Worm (Caenorhabditis elegans) whole organism, late embryonic: ENCODE data around the gene Y57G11C.20.

Source experiments
- C08G9.2 ChIP-seq: sonication (generic microtip); optimal IDR thresholded peaks from 2 replicates; lab custom pipeline; 2016; ENCODE audit warnings: mild to moderate bottlenecking, missing genetic modification characterization, moderate library complexity, missing compliant biosample characterization
- C38D4.7 ChIP-seq: fragments of 200-800 bp; sonication (Bioruptor generic); optimal IDR thresholded peaks from 2 replicates; lab custom pipeline; 2018; ENCODE audit warnings: mild to moderate bottlenecking, missing genetic modification characterization, moderate library complexity, missing compliant biosample characterization
- F13H6.1 ChIP-seq: sonication (generic microtip); optimal IDR thresholded peaks from 2 replicates; lab custom pipeline; 2016; ENCODE audit warnings: missing genetic modification characterization, missing compliant biosample characterization
- K02D7.2 ChIP-seq: sonication (generic microtip); optimal IDR thresholded peaks from 2 replicates; lab custom pipeline; 2017; ENCODE audit warnings: mild to moderate bottlenecking, missing genetic modification characterization, missing compliant biosample characterization
- Y22D7AL.16 ChIP-seq: sonication (generic microtip); optimal IDR thresholded peaks from 2 replicates; lab custom pipeline; 2016; ENCODE audit warnings: missing genetic modification characterization, missing compliant biosample characterization
- ahr-1 ChIP-seq: sonication (generic microtip); optimal IDR thresholded peaks from 2 replicates; lab custom pipeline; 2016; ENCODE audit warnings: missing genetic modification characterization, missing compliant biosample characterization
- ceh-19 ChIP-seq: fragments of 200-800 bp; sonication (Bioruptor generic); optimal IDR thresholded peaks from 2 replicates; lab custom pipeline; 2018; ENCODE audit warnings: mild to moderate bottlenecking, missing genetic modification characterization, missing compliant biosample characterization
- ceh-2 ChIP-seq: sonication (generic microtip); optimal IDR thresholded peaks from 2 replicates; lab custom pipeline; 2016; ENCODE audit warnings: missing genotype, missing genetic modification characterization, missing compliant biosample characterization
- ceh-22 ChIP-seq: sonication (generic microtip); optimal IDR thresholded peaks from 2 replicates; lab custom pipeline; 2017; ENCODE audit warnings: missing biosample characterization, missing genetic modification characterization
- ceh-24 ChIP-seq: sonication (generic microtip); optimal IDR thresholded peaks from 2 replicates; lab custom pipeline; 2016; ENCODE audit warnings: mild to moderate bottlenecking, missing genetic modification characterization, missing compliant biosample characterization
- ceh-30 ChIP-seq: fragments of 150-350 bp; optimal IDR thresholded peaks from 2 replicates; lab custom pipeline; 2014; ENCODE audit warnings: missing biosample characterization, missing genetic modification characterization
- ceh-34 ChIP-seq: sonication (generic microtip); optimal IDR thresholded peaks from 2 replicates; lab custom pipeline; 2016; ENCODE audit warnings: mild to moderate bottlenecking, missing genetic modification characterization, missing compliant biosample characterization
- ceh-6 ChIP-seq: fragments of 200-800 bp; sonication (Bioruptor generic); optimal IDR thresholded peaks from 2 replicates; lab custom pipeline; 2018; ENCODE audit warnings: mild to moderate bottlenecking, missing genetic modification characterization, missing compliant biosample characterization
- ceh-9 ChIP-seq: sonication (generic microtip); optimal IDR thresholded peaks from 2 replicates; lab custom pipeline; 2016; ENCODE audit warnings: mild to moderate bottlenecking, missing genetic modification characterization, inconsistent platforms, missing compliant biosample characterization
- dmd-4 ChIP-seq: sonication (generic microtip); optimal IDR thresholded peaks from 2 replicates; lab custom pipeline; 2016; ENCODE audit warnings: borderline replicate concordance, missing genetic modification characterization, missing compliant biosample characterization
- elt-2 ChIP-seq: sonication (generic microtip); optimal IDR thresholded peaks from 2 replicates; lab custom pipeline; 2016; ENCODE audit warnings: missing genetic modification reagents, missing genetic modification characterization, missing compliant biosample characterization
- elt-4 ChIP-seq: sonication (generic microtip); optimal IDR thresholded peaks from 2 replicates; lab custom pipeline; 2016; ENCODE audit warnings: missing genetic modification characterization, missing compliant biosample characterization
- ets-4 ChIP-seq: sonication (generic microtip); optimal IDR thresholded peaks from 2 replicates; lab custom pipeline; 2016; ENCODE audit warnings: missing genetic modification characterization, missing compliant biosample characterization
- eyg-1 ChIP-seq: sonication (generic microtip); optimal IDR thresholded peaks from 2 replicates; lab custom pipeline; 2016; ENCODE audit warnings: missing genotype, missing genetic modification characterization, missing compliant biosample characterization
- fkh-10 ChIP-seq: fragments of 150-350 bp; optimal IDR thresholded peaks from 2 replicates; lab custom pipeline; 2014; ENCODE audit warnings: missing biosample characterization, missing genetic modification reagents, missing genetic modification characterization
- gmeb-2 ChIP-seq: sonication (generic microtip); optimal IDR thresholded peaks from 2 replicates; lab custom pipeline; 2016; ENCODE audit warnings: missing genetic modification characterization, inconsistent platforms, missing compliant biosample characterization
- hlh-13 ChIP-seq: fragments of 200-800 bp; sonication (Bioruptor generic); optimal IDR thresholded peaks from 2 replicates; lab custom pipeline; 2018; ENCODE audit warnings: mild to moderate bottlenecking, missing genetic modification characterization, missing compliant biosample characterization
- hlh-15 ChIP-seq: sonication (generic microtip); optimal IDR thresholded peaks from 2 replicates; lab custom pipeline; 2016; ENCODE audit warnings: missing genetic modification characterization, missing compliant biosample characterization
- hlh-30 ChIP-seq: sonication (generic microtip); optimal IDR thresholded peaks from 2 replicates; lab custom pipeline; 2017; ENCODE audit warnings: antibody characterized with exemption, missing genetic modification characterization, missing compliant biosample characterization; ENCODE audit not compliant: insufficient read depth
- hlh-6 ChIP-seq: sonication (generic microtip); optimal IDR thresholded peaks from 2 replicates; lab custom pipeline; 2016; ENCODE audit warnings: missing genotype, missing genetic modification characterization, missing compliant biosample characterization
- lim-6 ChIP-seq: sonication (generic microtip); optimal IDR thresholded peaks from 2 replicates; lab custom pipeline; 2016; ENCODE audit warnings: missing genetic modification characterization, missing compliant biosample characterization
- madf-2 ChIP-seq: sonication (generic microtip); optimal IDR thresholded peaks from 2 replicates; lab custom pipeline; 2017; ENCODE audit warnings: missing genetic modification characterization, missing compliant biosample characterization
- mec-3 ChIP-seq: sonication (generic microtip); optimal IDR thresholded peaks from 2 replicates; lab custom pipeline; 2016; ENCODE audit warnings: borderline replicate concordance, missing genetic modification characterization, missing compliant biosample characterization
- npax-4 ChIP-seq: sonication (generic microtip); optimal IDR thresholded peaks from 2 replicates; lab custom pipeline; 2016; ENCODE audit warnings: missing genetic modification characterization, missing compliant biosample characterization
- pat-9 ChIP-seq: fragments of 200-800 bp; sonication (Bioruptor generic); optimal IDR thresholded peaks from 2 replicates; lab custom pipeline; 2018; ENCODE audit warnings: mild to moderate bottlenecking, missing genetic modification characterization, moderate library complexity, missing compliant biosample characterization
- pax-1 ChIP-seq: fragments of 150-350 bp; optimal IDR thresholded peaks from 2 replicates; lab custom pipeline; 2014; ENCODE audit warnings: missing biosample characterization, missing genetic modification characterization
- pqm-1 ChIP-seq: sonication (generic microtip); optimal IDR thresholded peaks from 2 replicates; lab custom pipeline; 2016; ENCODE audit warnings: missing genetic modification characterization, missing compliant biosample characterization
- pros-1 ChIP-seq: fragments of 150-350 bp; optimal IDR thresholded peaks from 2 replicates; lab custom pipeline; 2014; ENCODE audit warnings: missing biosample characterization, missing genetic modification reagents, missing genetic modification characterization
- ref-2 ChIP-seq: sonication (generic microtip); optimal IDR thresholded peaks from 2 replicates; lab custom pipeline; 2016; ENCODE audit warnings: missing genetic modification characterization, missing compliant biosample characterization
- rnt-1 ChIP-seq: sonication (generic microtip); optimal IDR thresholded peaks from 2 replicates; lab custom pipeline; 2016; ENCODE audit warnings: missing genetic modification characterization, missing compliant biosample characterization
- sdc-2 ChIP-seq: sonication (generic microtip); optimal IDR thresholded peaks from 2 replicates; lab custom pipeline; 2016; ENCODE audit warnings: missing genotype, missing genetic modification characterization, missing compliant biosample characterization
- sox-4 ChIP-seq: sonication (generic microtip); optimal IDR thresholded peaks from 2 replicates; lab custom pipeline; 2017; ENCODE audit warnings: mild to moderate bottlenecking, missing genetic modification characterization, inconsistent platforms, missing compliant biosample characterization
- unc-3 ChIP-seq, 2 experiments: fragments of 200-800 bp in 1 of 2; sonication (Bioruptor generic) in 1 of 2; sonication (generic microtip) in 1 of 2; conservative IDR thresholded peaks in 1 of 2; optimal IDR thresholded peaks in 1 of 2; 2 replicates each; pipeline versions ENCODE4 v1.3.6 to Lab custom; 2016 to 2022; ENCODE audit warnings: missing compliant biosample characterization in 2 of 2, missing genetic modification characterization in 2 of 2, missing genetic modification reagents in 1 of 2
- unc-42 ChIP-seq: sonication (generic microtip); optimal IDR thresholded peaks from 2 replicates; lab custom pipeline; 2016; ENCODE audit warnings: missing genotype, missing genetic modification characterization, missing compliant biosample characterization
- unc-86 ChIP-seq: sonication (generic microtip); optimal IDR thresholded peaks from 2 replicates; lab custom pipeline; 2016; ENCODE audit warnings: missing genetic modification characterization, missing compliant biosample characterization
- zip-5 ChIP-seq: sonication (generic microtip); optimal IDR thresholded peaks from 2 replicates; lab custom pipeline; 2016; ENCODE audit warnings: missing genetic modification characterization, missing compliant biosample characterization
- ztf-16 ChIP-seq: sonication (generic microtip); optimal IDR thresholded peaks from 2 replicates; lab custom pipeline; 2017; ENCODE audit warnings: missing genetic modification characterization, missing compliant biosample characterization

Gene Y57G11C.20

DNA sequence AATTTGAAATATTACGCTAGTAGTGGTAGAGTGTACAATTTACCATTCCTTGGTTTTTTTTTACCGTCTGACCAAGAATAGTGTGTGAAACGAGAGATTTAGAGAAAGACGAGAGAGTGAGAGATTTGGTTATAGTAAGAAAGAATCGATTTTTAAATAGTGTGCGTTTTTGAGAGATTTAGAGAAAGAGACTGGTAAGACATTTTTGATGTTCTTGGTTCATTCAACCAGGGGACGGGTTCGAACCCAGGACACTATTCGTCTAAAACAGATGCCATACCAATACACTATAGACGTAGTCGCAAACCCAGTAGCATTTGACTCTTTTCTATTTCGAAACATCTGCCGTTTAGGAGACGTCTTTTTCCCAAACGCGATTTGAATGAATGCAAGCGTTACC lies 5.1 kb upstream of the Y57G11C.20 start (continued):
- no peak for TF ChIP-seq ceh-9 (tag; lab: Kevin White, UChicago)
- TF ChIP-seq hlh-15, result peak; percentile 30
- peak; percentile 69 for TF ChIP-seq unc-86 (tag; lab: Kevin White, UChicago)
- no peak for TF ChIP-seq eyg-1 (tag; lab: Kevin White, UChicago)
- peak; percentile 46 for TF ChIP-seq F13H6.1
- no peak for TF ChIP-seq lim-6 (tag; lab: Kevin White, UChicago)
- no peak for TF ChIP-seq ets-4 (tag; lab: Kevin White, UChicago)
- TF ChIP-seq elt-2 (tag; lab: Kevin White, UChicago), result peak; percentile 70
- no peak for TF ChIP-seq ceh-30 (tag; lab: Kevin White, UChicago)
- TF ChIP-seq pax-1 (tag; lab: Kevin White, UChicago), result no peak
- no peak for TF ChIP-seq fkh-10 (GFP tag; lab: Kevin White, UChicago)
- peak; percentile 24 for TF ChIP-seq pqm-1
- peak; percentile 79 for TF ChIP-seq pat-9 (tag; lab: Kevin White, UChicago)
- TF ChIP-seq ceh-34 (tag; lab: Kevin White, UChicago), result peak; percentile 48
- TF ChIP-seq sox-4 (tag; lab: Kevin White, UChicago), result peak; percentile 72
- TF ChIP-seq gmeb-2 (tag; lab: Kevin White, UChicago), result peak; percentile 79
- no peak for TF ChIP-seq hlh-6
- TF ChIP-seq ceh-6 (GFP tag; lab: Kevin White, UChicago), result peak; percentile 76
- peak; percentile 70 for TF ChIP-seq C38D4.7 (GFP tag; lab: Kevin White, UChicago)

DNA sequence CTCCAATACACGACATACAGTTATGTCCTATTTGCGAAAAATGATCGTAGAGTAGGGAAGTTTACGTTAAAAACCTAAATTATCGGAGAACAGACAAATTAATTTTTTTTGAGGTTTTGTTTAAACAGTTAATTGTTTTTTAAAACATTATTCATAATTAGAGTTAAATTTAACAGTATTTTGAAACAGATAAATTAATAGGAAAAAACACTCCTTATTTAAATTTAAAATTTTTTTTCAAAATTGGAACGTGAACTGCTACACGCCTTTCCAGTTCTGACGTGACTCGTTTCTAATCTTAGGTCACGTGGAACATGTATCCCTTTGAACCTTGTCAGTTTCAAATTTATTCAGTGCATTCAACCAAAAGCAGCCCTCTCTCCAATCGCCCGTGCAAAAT lies 10.5 kb downstream of the Y57G11C.20 start, which contains the start of gene Y57G11C.52:
Y57G11C.52 (plus strand) TSS at position 301 of the 400 bp plus-strand sequence.
- TF ChIP-seq elt-4 (tag; lab: Kevin White, UChicago) (no peak), ceh-2 (tag; lab: Kevin White, UChicago) (no peak), unc-86 (tag; lab: Kevin White, UChicago) (no peak), mec-3 (no peak), F13H6.1 (no peak), gmeb-2 (tag; lab: Kevin White, UChicago) (no peak), ceh-24 (tag; lab: Kevin White, UChicago) (no peak), dmd-4 (tag; lab: Kevin White, UChicago) (no peak), ceh-6 (GFP tag; lab: Kevin White, UChicago) (no peak), pros-1 (no peak), ceh-22 (tag; lab: Kevin White, UChicago) (no peak)

DNA sequence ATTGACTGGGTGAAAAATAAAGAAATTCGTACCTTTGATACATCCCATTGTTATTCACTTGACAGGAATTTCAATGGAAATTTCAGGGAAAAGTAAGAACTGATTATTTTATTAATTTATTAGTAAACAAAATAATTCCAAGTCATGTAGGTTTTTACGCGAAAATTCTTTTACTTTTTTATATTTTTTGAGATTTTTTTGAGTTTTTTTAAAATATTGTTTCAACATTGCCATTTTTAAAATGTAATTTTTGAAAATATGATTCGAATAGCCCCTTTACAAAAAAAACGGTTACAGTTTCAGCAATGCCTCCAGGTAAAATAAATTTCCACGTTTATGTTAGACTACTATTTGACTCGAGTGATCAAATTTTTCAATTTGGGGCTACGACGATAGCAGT lies 18.5 kb downstream of the Y57G11C.20 start, which contains the start of gene Y57G11C.23:
Y57G11C.23 (minus strand) TSS at position 101 of the 400 bp plus-strand sequence.
- no peak for TF ChIP-seq unc-86 (tag; lab: Kevin White, UChicago)
- no peak for TF ChIP-seq ahr-1
- no peak for TF ChIP-seq hlh-13 (GFP tag; lab: Kevin White, UChicago)
- TF ChIP-seq unc-3 (GFP tag; conservative IDR thresholded peaks at IDR 0.05; lab: Robert Waterston, UW), result no peak
- TF ChIP-seq unc-3 (tag; optimal IDR thresholded peaks at IDR 0.05; lab: Kevin White, UChicago), result no peak
- TF ChIP-seq npax-4 (tag; lab: Kevin White, UChicago), result no peak
- no peak for TF ChIP-seq C38D4.7 (GFP tag; lab: Kevin White, UChicago)
- no peak for TF ChIP-seq hlh-30 (tag; lab: Kevin White, UChicago)
- no peak for TF ChIP-seq ref-2
- no peak for TF ChIP-seq madf-2
- TF ChIP-seq F13H6.1, result no peak
- TF ChIP-seq hlh-15, result no peak
- TF ChIP-seq ztf-16 (tag; lab: Kevin White, UChicago), result no peak
- no peak for TF ChIP-seq rnt-1 (tag; lab: Kevin White, UChicago)
- TF ChIP-seq unc-42 (tag; lab: Kevin White, UChicago), result no peak

DNA sequence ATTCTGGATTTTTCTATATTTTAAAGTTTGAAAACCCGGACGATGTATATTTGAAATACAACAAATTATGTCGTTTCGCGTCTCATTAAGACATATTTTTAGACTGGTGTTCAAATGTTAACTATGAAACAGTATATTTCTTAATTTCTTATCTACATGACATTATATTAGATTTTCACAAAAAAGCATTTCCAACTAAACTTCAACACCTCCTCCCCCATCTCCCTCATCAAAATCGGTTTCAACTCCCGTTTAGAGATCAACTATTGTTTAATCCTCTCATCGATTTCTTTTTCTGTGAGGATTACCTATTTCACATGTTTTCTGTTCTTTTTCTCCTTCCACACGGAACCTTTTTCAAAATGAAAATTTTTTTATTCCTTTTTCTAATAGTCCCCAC lies 19.0 kb downstream of the Y57G11C.20 start, which contains the start of gene Y57G11C.38:
Y57G11C.38 (plus strand) TSS at position 301 of the 400 bp plus-strand sequence.
- TF ChIP-seq ceh-19 (GFP tag; lab: Kevin White, UChicago), result no peak
- no peak for TF ChIP-seq K02D7.2
- no peak for TF ChIP-seq Y22D7AL.16 (tag; lab: Kevin White, UChicago)
- TF ChIP-seq C08G9.2 (tag; lab: Kevin White, UChicago), result no peak
- TF ChIP-seq zip-5 (tag; lab: Kevin White, UChicago), result no peak
- TF ChIP-seq sdc-2 (tag; lab: Kevin White, UChicago), result no peak
- no peak for TF ChIP-seq ceh-30 (tag; lab: Kevin White, UChicago)
- no peak for TF ChIP-seq pat-9 (tag; lab: Kevin White, UChicago)
- TF ChIP-seq C38D4.7 (GFP tag; lab: Kevin White, UChicago), result no peak
- no peak for TF ChIP-seq ceh-9 (tag; lab: Kevin White, UChicago)
- TF ChIP-seq, all 69 proteins: peak for 0
